Fruit fly (Drosophila melanogaster): ENCODE results near the gene Ir25a.
A peak's percentile ranks its signal among the peaks of the same experiment; 100 is the strongest.

Ir25a gene

DNA sequence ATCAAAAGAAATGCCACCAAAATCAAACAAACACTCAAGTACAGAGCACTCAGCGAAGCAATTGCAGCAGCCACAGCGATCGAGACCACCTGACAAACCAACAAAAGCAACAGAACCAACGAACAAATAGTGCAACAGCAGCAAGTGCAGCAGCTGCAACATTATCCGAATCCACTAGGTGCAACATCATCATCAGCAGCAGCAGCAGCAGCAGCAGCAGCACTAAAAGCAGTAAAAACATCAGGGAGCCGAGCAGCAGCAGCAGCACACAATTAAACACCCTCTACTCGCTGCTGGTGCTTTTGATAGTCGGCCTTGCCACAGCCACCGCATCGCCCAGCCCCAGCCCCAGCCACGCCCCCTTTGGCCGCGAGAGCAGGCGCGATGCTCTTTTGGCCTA, 30.3 kb upstream of the Ir25a start:
- TF ChIP-seq topi (GFP tag; optimal IDR thresholded peaks at IDR 0.05) = no peak
- no peak for TF ChIP-seq Eip78C (GFP tag)
- TF ChIP-seq Lpt (GFP tag; optimal IDR thresholded peaks at IDR 0.05) = no peak
- no peak for TF ChIP-seq vri (GFP tag; optimal IDR thresholded peaks at IDR 0.05)
- no peak for TF ChIP-seq ss (GFP tag; optimal IDR thresholded peaks at IDR 0.05)
- no peak for TF ChIP-seq CG16779 (tag; optimal IDR thresholded peaks at IDR 0.05)
- no peak for TF ChIP-seq CG8632 (GFP tag; optimal IDR thresholded peaks at IDR 0.05)
- no peak for TF ChIP-seq CG11762 (GFP tag; optimal IDR thresholded peaks at IDR 0.05; ENCODE audit: insufficient read depth)
- TF ChIP-seq svp (GFP tag) = no peak
- TF ChIP-seq salr (GFP tag; optimal IDR thresholded peaks at IDR 0.05) = no peak
- no peak for TF ChIP-seq eg (GFP tag; IDR thresholded peaks at IDR 0.05)
- TF ChIP-seq CG15336 (GFP tag; IDR thresholded peaks at IDR 0.05) = no peak

- no peak for TF ChIP-seq Ets21C (GFP tag; optimal IDR thresholded peaks at IDR 0.05)
- no peak for TF ChIP-seq CG16779 (tag; optimal IDR thresholded peaks at IDR 0.05)
- TF ChIP-seq CG32006 (GFP tag; optimal IDR thresholded peaks at IDR 0.05) = peak; percentile 15
- TF ChIP-seq Eip75B (GFP tag; optimal IDR thresholded peaks at IDR 0.05) = no peak
- TF ChIP-seq fd59A (GFP tag; optimal IDR thresholded peaks at IDR 0.05) = no peak
- TF ChIP-seq vri (GFP tag; optimal IDR thresholded peaks at IDR 0.05) = no peak
- TF ChIP-seq eg (GFP tag; IDR thresholded peaks at IDR 0.05) = peak; percentile 53; the same call in 2 of the 3 replicates
- no peak for TF ChIP-seq Hr39 (GFP tag; optimal IDR thresholded peaks at IDR 0.05)
- TF ChIP-seq CG7368 (GFP tag; optimal IDR thresholded peaks at IDR 0.05) = no peak
- TF ChIP-seq Gug (GFP tag; IDR thresholded peaks at IDR 0.05) = no peak
- no peak for TF ChIP-seq CG8119 (GFP tag; IDR thresholded peaks at IDR 0.05)
- TF ChIP-seq CG11762 (GFP tag; optimal IDR thresholded peaks at IDR 0.05; ENCODE audit: insufficient read depth) = no peak
- no peak for TF ChIP-seq lz (GFP tag; optimal IDR thresholded peaks at IDR 0.05)
Measured at dm6 chr2L:4861503-4861902, 26.4 kb upstream of the Ir25a start.

- TF ChIP-seq Eip75B (GFP tag; optimal IDR thresholded peaks at IDR 0.05) (peak; percentile 9), vri (GFP tag; optimal IDR thresholded peaks at IDR 0.05) (no peak), CG11294 (GFP tag; IDR thresholded peaks at IDR 0.05) (no peak), CG34406 (GFP tag; optimal IDR thresholded peaks at IDR 0.05) (no peak), Met (GFP tag; optimal IDR thresholded peaks at IDR 0.05) (peak; percentile 10), acj6 (GFP tag; optimal IDR thresholded peaks at IDR 0.05) (no peak), fd59A (GFP tag; optimal IDR thresholded peaks at IDR 0.05) (peak; percentile 7), fd85E (GFP tag; optimal IDR thresholded peaks at IDR 0.05) (no peak), Lpt (GFP tag; optimal IDR thresholded peaks at IDR 0.05) (no peak), Sox102F (GFP tag; optimal IDR thresholded peaks at IDR 0.05) (no peak), Hr4 (GFP tag; optimal IDR thresholded peaks at IDR 0.05) (peak; percentile 13), dac (GFP tag; optimal IDR thresholded peaks at IDR 0.05) (no peak), topi (GFP tag; optimal IDR thresholded peaks at IDR 0.05) (no peak), pdm3 (GFP tag; optimal IDR thresholded peaks at IDR 0.05) (no peak), Sox14 (GFP tag; optimal IDR thresholded peaks at IDR 0.05) (no peak), CG6792 (GFP tag; optimal IDR thresholded peaks at IDR 0.05) (no peak), Eip78C (GFP tag) (peak; percentile 66), Ets21C (GFP tag; optimal IDR thresholded peaks at IDR 0.05) (no peak), CG3032 (tag; optimal IDR thresholded peaks at IDR 0.05) (peak; percentile 3), svp (GFP tag) (no peak), CG1621 (tag; optimal IDR thresholded peaks at IDR 0.05) (no peak), Eip93F (GFP tag; optimal IDR thresholded peaks at IDR 0.05) (no peak), spab (GFP tag; optimal IDR thresholded peaks at IDR 0.05) (no peak), CG6276 (GFP tag; optimal IDR thresholded peaks at IDR 0.05) (no peak), CG10669 (GFP tag; optimal IDR thresholded peaks at IDR 0.05) (peak; percentile 22), CG3919 (GFP tag; optimal IDR thresholded peaks at IDR 0.05) (no peak), CG7368 (GFP tag; optimal IDR thresholded peaks at IDR 0.05) (no peak), CG32006 (GFP tag; optimal IDR thresholded peaks at IDR 0.05) (peak; percentile 27), CG10631 (GFP tag; optimal IDR thresholded peaks at IDR 0.05) (peak; percentile 12), Smox (GFP tag; optimal IDR thresholded peaks at IDR 0.05) (no peak), esn (GFP tag; optimal IDR thresholded peaks at IDR 0.05) (no peak), CG11762 (GFP tag; optimal IDR thresholded peaks at IDR 0.05; ENCODE audit: insufficient read depth) (no peak), OdsH (GFP tag; optimal IDR thresholded peaks at IDR 0.05) (peak; percentile 23), CG6854 (GFP tag; optimal IDR thresholded peaks at IDR 0.05) (no peak), CG8319 (GFP tag; optimal IDR thresholded peaks at IDR 0.05) (no peak), ss (GFP tag; optimal IDR thresholded peaks at IDR 0.05) (no peak), net (GFP tag; optimal IDR thresholded peaks at IDR 0.05) (no peak), salr (GFP tag; optimal IDR thresholded peaks at IDR 0.05) (no peak), CG31627 (GFP tag; optimal IDR thresholded peaks at IDR 0.05) (no peak), CG16779 (tag; optimal IDR thresholded peaks at IDR 0.05) (no peak)
Measured at dm6 chr2L:4856118-4856517, 21.0 kb upstream of the Ir25a start.

Measured in whole organism, prepupa.